Worm (Caenorhabditis elegans) whole organism, early embryonic: ENCODE measurements around the gene exc-7.

Source experiments
- B0310.2 ChIP-seq: sonication (generic microtip); optimal IDR thresholded peaks from 2 replicates; lab custom pipeline; 2016; ENCODE audit warnings: mild to moderate bottlenecking, missing genetic modification characterization, missing compliant biosample characterization
- F13C5.2 ChIP-seq: sonication (generic microtip); optimal IDR thresholded peaks from 2 replicates; lab custom pipeline; 2017; ENCODE audit warnings: mild to moderate bottlenecking, missing genetic modification characterization, inconsistent platforms, missing compliant biosample characterization
- aly-1 ChIP-seq: sonication (generic microtip); optimal IDR thresholded peaks from 2 replicates; lab custom pipeline; 2016; ENCODE audit warnings: missing genetic modification characterization, missing compliant biosample characterization
- ama-1 ChIP-seq: fragments of 150-350 bp; optimal IDR thresholded peaks from 2 replicates; lab custom pipeline; 2014
- ceh-13 ChIP-seq: fragments of 200-800 bp; sonication (Bioruptor generic); optimal IDR thresholded peaks from 2 replicates; lab custom pipeline; 2018; ENCODE audit warnings: mild to moderate bottlenecking, missing genetic modification characterization, missing compliant biosample characterization
- ceh-36 ChIP-seq: sonication (generic microtip); optimal IDR thresholded peaks from 2 replicates; lab custom pipeline; 2016; ENCODE audit warnings: missing genetic modification characterization, inconsistent platforms, missing compliant biosample characterization
- ets-7 ChIP-seq: sonication (generic microtip); optimal IDR thresholded peaks from 2 replicates; lab custom pipeline; 2016; ENCODE audit warnings: missing genotype, missing genetic modification characterization, missing compliant biosample characterization
- flt-1 ChIP-seq: fragments of 200-800 bp; sonication (Bioruptor generic); IDR thresholded peaks from 2 replicates; pipeline ENCODE4 v1.3.6; 2022; ENCODE audit warnings: missing genetic modification characterization, missing compliant biosample characterization
- hmbx-1 ChIP-seq: sonication (generic microtip); optimal IDR thresholded peaks from 2 replicates; lab custom pipeline; 2016; ENCODE audit warnings: mild to moderate bottlenecking, missing genetic modification characterization, missing compliant biosample characterization
- hmg-4 ChIP-seq: fragments of 200-800 bp; sonication (Bioruptor generic); optimal IDR thresholded peaks from 2 replicates; lab custom pipeline; 2018; ENCODE audit warnings: mild to moderate bottlenecking, missing genetic modification characterization, missing compliant biosample characterization
- hnd-1 ChIP-seq: sonication (generic microtip); optimal IDR thresholded peaks from 2 replicates; lab custom pipeline; 2016; ENCODE audit warnings: missing genetic modification characterization, missing compliant biosample characterization
- pes-1 ChIP-seq: fragments of 200-800 bp; sonication (Bioruptor generic); IDR thresholded peaks from 2 replicates; pipeline ENCODE4 v1.3.6; 2022; ENCODE audit warnings: missing genetic modification reagents, missing genetic modification characterization, missing compliant biosample characterization
- scrt-1 ChIP-seq: fragments of 200-800 bp; sonication (Bioruptor generic); IDR thresholded peaks from 2 replicates; pipeline ENCODE4 v1.3.6; 2022; ENCODE audit warnings: missing genetic modification characterization, missing compliant biosample characterization
- sea-1 ChIP-seq: fragments of 200-800 bp; sonication (Bioruptor generic); conservative IDR thresholded peaks from 2 replicates; pipeline ENCODE4 v1.3.6; 2022; ENCODE audit warnings: missing genetic modification characterization, missing compliant biosample characterization
- tbx-11 ChIP-seq: fragments of 200-800 bp; sonication (Bioruptor generic); IDR thresholded peaks from 2 replicates; pipeline ENCODE4 v1.3.6; 2022; ENCODE audit warnings: missing genetic modification characterization, missing compliant biosample characterization
- tbx-37 ChIP-seq: fragments of 200-800 bp; sonication (Bioruptor generic); conservative IDR thresholded peaks from 2 replicates; pipeline ENCODE4 v1.3.6; 2022; ENCODE audit warnings: missing genetic modification reagents, missing genetic modification characterization, missing compliant biosample characterization
- tra-4 ChIP-seq: sonication (generic microtip); optimal IDR thresholded peaks from 2 replicates; lab custom pipeline; 2017; ENCODE audit warnings: missing genetic modification characterization, missing compliant biosample characterization

exc-7 gene

ce11 chrII:9583461-9583860 lies 7.7 kb downstream of the exc-7 start, which contains the start of gene wee-1.1:
wee-1.1 (minus strand) TSS chrII:9583561.
- TF ChIP-seq aly-1 (tag; lab: Kevin White, UChicago) (no peak), F13C5.2 (tag; lab: Kevin White, UChicago) (no peak), scrt-1 (GFP tag; lab: Robert Waterston, UW) (no peak), tra-4 (no peak), hmbx-1 (no peak), B0310.2 (tag; lab: Kevin White, UChicago) (no peak), pes-1 (no peak), sea-1 (GFP tag; lab: Robert Waterston, UW) (no peak), tbx-37 (no peak), ama-1 (no peak), flt-1 (no peak), ceh-36 (tag; lab: Kevin White, UChicago) (no peak), hmg-4 (GFP tag; lab: Kevin White, UChicago) (no peak), ceh-13 (GFP tag; lab: Kevin White, UChicago) (no peak), hnd-1 (tag; lab: Kevin White, UChicago) (no peak), tbx-11 (no peak)

ce11 chrII:9586734-9587209 lies 11.0 kb downstream of the exc-7 start, which contains the start of gene ugt-58:
ugt-58 (minus strand) TSS chrII:9586784.
- TF ChIP-seq ama-1, result no peak
- no peak for TF ChIP-seq hmbx-1
- no peak for TF ChIP-seq flt-1
- no peak for TF ChIP-seq ceh-13 (GFP tag; lab: Kevin White, UChicago)
- no peak for TF ChIP-seq tbx-37
- TF ChIP-seq B0310.2 (tag; lab: Kevin White, UChicago), result no peak
- no peak for TF ChIP-seq pes-1
- TF ChIP-seq hnd-1 (tag; lab: Kevin White, UChicago), result no peak
- no peak for TF ChIP-seq scrt-1 (GFP tag; lab: Robert Waterston, UW)
- TF ChIP-seq hmg-4 (GFP tag; lab: Kevin White, UChicago), result no peak
- TF ChIP-seq ets-7 (tag; lab: Kevin White, UChicago), result no peak
- TF ChIP-seq sea-1 (GFP tag; lab: Robert Waterston, UW), result no peak
- no peak for TF ChIP-seq ceh-36 (tag; lab: Kevin White, UChicago)
- no peak for TF ChIP-seq aly-1 (tag; lab: Kevin White, UChicago)
- TF ChIP-seq F13C5.2 (tag; lab: Kevin White, UChicago), result no peak
- TF ChIP-seq tra-4, result no peak

ce11 chrII:9589667-9590066 lies 13.9 kb downstream of the exc-7 start, which contains the start of gene eral-1:
eral-1 (minus strand) TSS chrII:9589767.
- TF ChIP-seq hnd-1 (tag; lab: Kevin White, UChicago) (no peak), hmg-4 (GFP tag; lab: Kevin White, UChicago) (no peak), pes-1 (no peak), flt-1 (no peak), sea-1 (GFP tag; lab: Robert Waterston, UW) (no peak), hmbx-1 (no peak), tbx-37 (no peak), F13C5.2 (tag; lab: Kevin White, UChicago) (no peak), scrt-1 (GFP tag; lab: Robert Waterston, UW) (no peak), ama-1 (no peak), aly-1 (tag; lab: Kevin White, UChicago) (no peak), ceh-36 (tag; lab: Kevin White, UChicago) (no peak), B0310.2 (tag; lab: Kevin White, UChicago) (no peak), ets-7 (tag; lab: Kevin White, UChicago) (no peak), ceh-13 (GFP tag; lab: Kevin White, UChicago) (no peak), tra-4 (no peak), tbx-11 (no peak)

ce11 chrII:9591071-9591470 lies 15.3 kb downstream of the exc-7 start, which contains the start of the genes E02H1.1 and tag-124:
E02H1.1 (minus strand) TSS chrII:9591164.
tag-124 (plus strand) TSS chrII:9591292.
- peak; percentile 78 for TF ChIP-seq tbx-37
- TF ChIP-seq tra-4, result no peak
- TF ChIP-seq ceh-13 (GFP tag; lab: Kevin White, UChicago), result no peak
- peak; percentile 43 for TF ChIP-seq F13C5.2 (tag; lab: Kevin White, UChicago)
- TF ChIP-seq B0310.2 (tag; lab: Kevin White, UChicago), result no peak

- TF ChIP-seq hnd-1 (tag; lab: Kevin White, UChicago) (no peak), sea-1 (GFP tag; lab: Robert Waterston, UW) (no peak), tbx-11 (no peak), tra-4 (no peak), pes-1 (no peak), ama-1 (no peak), ets-7 (tag; lab: Kevin White, UChicago) (no peak), hmg-4 (GFP tag; lab: Kevin White, UChicago) (no peak), B0310.2 (tag; lab: Kevin White, UChicago) (no peak), scrt-1 (GFP tag; lab: Robert Waterston, UW) (no peak), flt-1 (no peak), F13C5.2 (tag; lab: Kevin White, UChicago) (no peak), ceh-36 (tag; lab: Kevin White, UChicago) (no peak), ceh-13 (GFP tag; lab: Kevin White, UChicago) (no peak)
Measured at ce11 chrII:9592737-9593136, 17.0 kb downstream of the exc-7 start, which contains the start of gene parp-2. parp-2 (plus strand) TSS chrII:9593037.

- TF ChIP-seq flt-1 (no peak), scrt-1 (GFP tag; lab: Robert Waterston, UW) (no peak), sea-1 (GFP tag; lab: Robert Waterston, UW) (no peak), F13C5.2 (tag; lab: Kevin White, UChicago) (no peak), tbx-37 (no peak), pes-1 (no peak)
Measured at ce11 chrII:9594924-9595323, 19.2 kb downstream of the exc-7 start, which contains the start of gene E02H1.5. E02H1.5 (plus strand) TSS chrII:9595224.

- TF ChIP-seq tbx-37 (no peak), hnd-1 (tag; lab: Kevin White, UChicago) (no peak), hmg-4 (GFP tag; lab: Kevin White, UChicago) (no peak), hmbx-1 (no peak), flt-1 (no peak), F13C5.2 (tag; lab: Kevin White, UChicago) (no peak), pes-1 (no peak), scrt-1 (GFP tag; lab: Robert Waterston, UW) (no peak), B0310.2 (tag; lab: Kevin White, UChicago) (no peak), tra-4 (no peak), ceh-36 (tag; lab: Kevin White, UChicago) (no peak), aly-1 (tag; lab: Kevin White, UChicago) (no peak), tbx-11 (no peak), sea-1 (GFP tag; lab: Robert Waterston, UW) (no peak), ceh-13 (GFP tag; lab: Kevin White, UChicago) (no peak)
Measured at ce11 chrII:9596401-9596800, 20.6 kb downstream of the exc-7 start, which contains the start of gene E02H1.6. E02H1.6 (plus strand) TSS chrII:9596701.
